Fruit fly (Drosophila melanogaster): ENCODE data around the gene Hip14.

The Hip14 gene

dm6 chr3L:16025020-16025680, 37.1 kb downstream of the Hip14 start:
- TF ChIP-seq noc (tag; optimal IDR thresholded peaks at IDR 0.05) = no peak

- no peak for TF ChIP-seq noc (tag; optimal IDR thresholded peaks at IDR 0.05)
Observed at dm6 chr3L:16026065-16026789, 38.2 kb downstream of the Hip14 start.

- no peak for TF ChIP-seq noc (tag; optimal IDR thresholded peaks at IDR 0.05)
Observed at dm6 chr3L:16027163-16027633, 39.2 kb downstream of the Hip14 start.

- TF ChIP-seq noc (tag; optimal IDR thresholded peaks at IDR 0.05) = no peak
Observed at dm6 chr3L:16028924-16029323, 40.9 kb downstream of the Hip14 start.

dm6 chr3L:16033090-16033828, 45.2 kb downstream of the Hip14 start, which contains the start of the genes CG42717 and CG42716:
CG42717 (minus strand) TSS chr3L:16033190.
CG42716 (plus strand) TSS chr3L:16033778.
- no peak for TF ChIP-seq noc (tag; optimal IDR thresholded peaks at IDR 0.05)

dm6 chr3L:16034224-16034623, 46.2 kb downstream of the Hip14 start, which contains the start of gene CG42538:
CG42538 (plus strand) TSS chr3L:16034524.
- TF ChIP-seq noc (tag; optimal IDR thresholded peaks at IDR 0.05) = no peak

- TF ChIP-seq noc (tag; optimal IDR thresholded peaks at IDR 0.05) = no peak
Observed at dm6 chr3L:16035185-16035584, 47.1 kb downstream of the Hip14 start, which contains the start of gene CG5895. CG5895 (plus strand) TSS chr3L:16035485.

- TF ChIP-seq noc (tag; optimal IDR thresholded peaks at IDR 0.05) = no peak
Observed at dm6 chr3L:16037048-16037477, 49.0 kb downstream of the Hip14 start.

- no peak for TF ChIP-seq noc (tag; optimal IDR thresholded peaks at IDR 0.05)
Observed at dm6 chr3L:16037690-16038332, 49.8 kb downstream of the Hip14 start.

- TF ChIP-seq noc (tag; optimal IDR thresholded peaks at IDR 0.05) = no peak
Observed at dm6 chr3L:16039063-16039462, 51.0 kb downstream of the Hip14 start.

- no peak for TF ChIP-seq noc (tag; optimal IDR thresholded peaks at IDR 0.05)
Observed at dm6 chr3L:16040389-16040788, 52.4 kb downstream of the Hip14 start.

- no peak for TF ChIP-seq noc (tag; optimal IDR thresholded peaks at IDR 0.05)
Observed at dm6 chr3L:16041260-16042079, 53.4 kb downstream of the Hip14 start.

- TF ChIP-seq noc (tag; optimal IDR thresholded peaks at IDR 0.05) = no peak
Observed at dm6 chr3L:16042080-16042344, 54.0 kb downstream of the Hip14 start.
